Worm (Caenorhabditis elegans): ENCODE results near the gene F07E5.9.

DNA sequence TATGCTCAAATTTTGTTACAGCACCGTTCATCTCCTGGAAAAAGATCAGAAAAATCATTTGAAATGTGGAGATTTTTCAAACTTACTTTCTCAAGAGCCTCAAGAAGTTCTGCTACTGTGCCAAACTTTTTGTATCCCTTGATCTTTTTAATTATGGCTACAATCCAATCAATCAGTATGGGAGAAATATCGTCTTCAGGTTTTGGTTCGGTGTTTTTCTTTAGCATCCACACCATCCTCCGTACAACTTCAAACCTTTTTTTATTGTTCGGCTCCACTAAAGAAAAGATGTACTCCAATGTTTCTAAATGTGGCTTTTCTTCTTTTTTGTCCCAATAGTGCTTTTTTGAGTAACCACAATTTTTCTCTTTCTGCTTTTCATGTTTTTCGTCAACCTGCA is 3.9 kb downstream of the F07E5.9 start:
- TF ChIP-seq ceh-36 (tag; optimal IDR thresholded peaks at IDR 0.05) (no peak), ama-1 (optimal IDR thresholded peaks at IDR 0.05) (no peak), pes-1 (GFP tag; IDR thresholded peaks at IDR 0.05) (no peak), sea-1 (GFP tag; conservative IDR thresholded peaks at IDR 0.05) (no peak), flt-1 (GFP tag; IDR thresholded peaks at IDR 0.05) (no peak)

Measured in whole organism, early embryonic.